Worm (Caenorhabditis elegans) whole organism, early embryonic: ENCODE measurements around the gene sucl-2.

Source experiments
- B0310.2 ChIP-seq: sonication (generic microtip); optimal IDR thresholded peaks from 2 replicates; lab custom pipeline; 2016; ENCODE audit warnings: mild to moderate bottlenecking, missing genetic modification characterization, missing compliant biosample characterization
- F13C5.2 ChIP-seq: sonication (generic microtip); optimal IDR thresholded peaks from 2 replicates; lab custom pipeline; 2017; ENCODE audit warnings: mild to moderate bottlenecking, missing genetic modification characterization, inconsistent platforms, missing compliant biosample characterization
- ama-1 ChIP-seq: fragments of 150-350 bp; optimal IDR thresholded peaks from 2 replicates; lab custom pipeline; 2014
- flt-1 ChIP-seq: fragments of 200-800 bp; sonication (Bioruptor generic); IDR thresholded peaks from 2 replicates; pipeline ENCODE4 v1.3.6; 2022; ENCODE audit warnings: missing genetic modification characterization, missing compliant biosample characterization
- hmg-4 ChIP-seq: fragments of 200-800 bp; sonication (Bioruptor generic); optimal IDR thresholded peaks from 2 replicates; lab custom pipeline; 2018; ENCODE audit warnings: mild to moderate bottlenecking, missing genetic modification characterization, missing compliant biosample characterization
- hnd-1 ChIP-seq: sonication (generic microtip); optimal IDR thresholded peaks from 2 replicates; lab custom pipeline; 2016; ENCODE audit warnings: missing genetic modification characterization, missing compliant biosample characterization
- pes-1 ChIP-seq: fragments of 200-800 bp; sonication (Bioruptor generic); IDR thresholded peaks from 2 replicates; pipeline ENCODE4 v1.3.6; 2022; ENCODE audit warnings: missing genetic modification reagents, missing genetic modification characterization, missing compliant biosample characterization
- tbx-11 ChIP-seq: fragments of 200-800 bp; sonication (Bioruptor generic); IDR thresholded peaks from 2 replicates; pipeline ENCODE4 v1.3.6; 2022; ENCODE audit warnings: missing genetic modification characterization, missing compliant biosample characterization
- tra-4 ChIP-seq: sonication (generic microtip); optimal IDR thresholded peaks from 2 replicates; lab custom pipeline; 2017; ENCODE audit warnings: missing genetic modification characterization, missing compliant biosample characterization

DNA sequence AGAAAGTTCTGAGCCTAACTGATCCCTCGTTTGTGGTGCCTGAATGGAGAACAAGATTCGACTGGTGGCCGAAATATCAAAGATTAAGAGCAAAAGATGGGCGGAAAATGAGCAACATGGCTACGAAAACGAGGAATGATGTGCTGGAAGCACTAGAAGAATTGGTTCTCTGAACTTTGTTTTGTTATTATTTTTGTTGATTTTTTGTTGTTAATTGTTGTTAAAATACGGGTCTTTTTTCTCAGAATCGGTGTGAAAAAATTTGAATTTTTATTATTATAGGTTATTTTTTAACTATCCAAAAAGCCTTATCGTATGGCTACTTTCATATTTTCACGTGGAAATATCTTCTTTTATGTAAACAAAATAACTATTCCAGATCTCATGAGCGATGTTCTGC lies 45.0 kb downstream of the sucl-2 start, which contains the start of gene K02F3.12:
- TF ChIP-seq F13C5.2 (tag; lab: Kevin White, UChicago) = no peak
- TF ChIP-seq flt-1 = no peak
- no peak for TF ChIP-seq tbx-11 (GFP tag; lab: Robert Waterston, UW)
- TF ChIP-seq hnd-1 = no peak
- no peak for TF ChIP-seq hmg-4 (GFP tag; lab: Kevin White, UChicago)
- TF ChIP-seq pes-1 (GFP tag; lab: Robert Waterston, UW) = no peak
- TF ChIP-seq ama-1 = no peak
- no peak for TF ChIP-seq B0310.2 (tag; lab: Kevin White, UChicago)
- no peak for TF ChIP-seq tra-4 (tag; lab: Kevin White, UChicago)
